Worm (Caenorhabditis elegans) whole organism, mixed stage, embryonic: Measurements from ENCODE around the gene K01D12.20.

Experiments used
- blmp-1 ChIP-seq: fragments of 150-350 bp; optimal IDR thresholded peaks from 2 replicates; lab custom pipeline; 2014; ENCODE audit warnings: missing biosample characterization, missing genetic modification characterization
- ces-1 ChIP-seq: fragments of 150-350 bp; optimal IDR thresholded peaks from 2 replicates; lab custom pipeline; 2014; ENCODE audit warnings: missing biosample characterization, missing genetic modification reagents, missing genetic modification characterization
- lin-13 ChIP-seq: fragments of 150-350 bp; optimal IDR thresholded peaks from 2 replicates; lab custom pipeline; 2014; ENCODE audit warnings: missing biosample characterization, missing genetic modification characterization
- lsy-2 ChIP-seq: fragments of 150-350 bp; optimal IDR thresholded peaks from 2 replicates; lab custom pipeline; 2014; ENCODE audit warnings: missing biosample characterization, missing genetic modification characterization
- mab-5 ChIP-seq: fragments of 150-350 bp; optimal IDR thresholded peaks from 2 replicates; lab custom pipeline; 2014; ENCODE audit warnings: missing biosample characterization, missing genetic modification characterization
- nhr-12 ChIP-seq: fragments of 150-350 bp; optimal IDR thresholded peaks from 2 replicates; lab custom pipeline; 2014; ENCODE audit warnings: missing biosample characterization, missing genetic modification characterization
- nhr-28 ChIP-seq: fragments of 150-350 bp; optimal IDR thresholded peaks from 2 replicates; lab custom pipeline; 2014; ENCODE audit warnings: missing biosample characterization, missing genetic modification characterization
- snpc-4 ChIP-seq: fragments of 150-350 bp; optimal IDR thresholded peaks from 2 replicates; lab custom pipeline; 2014; ENCODE audit warnings: missing biosample characterization, missing genetic modification characterization
- unc-62 ChIP-seq: fragments of 150-350 bp; optimal IDR thresholded peaks from 2 replicates; lab custom pipeline; 2014; ENCODE audit warnings: missing biosample characterization, missing genetic modification reagents, missing genetic modification characterization
- ztf-11 ChIP-seq: fragments of 150-350 bp; optimal IDR thresholded peaks from 2 replicates; lab custom pipeline; 2014; ENCODE audit warnings: missing biosample characterization, missing genetic modification characterization

DNA sequence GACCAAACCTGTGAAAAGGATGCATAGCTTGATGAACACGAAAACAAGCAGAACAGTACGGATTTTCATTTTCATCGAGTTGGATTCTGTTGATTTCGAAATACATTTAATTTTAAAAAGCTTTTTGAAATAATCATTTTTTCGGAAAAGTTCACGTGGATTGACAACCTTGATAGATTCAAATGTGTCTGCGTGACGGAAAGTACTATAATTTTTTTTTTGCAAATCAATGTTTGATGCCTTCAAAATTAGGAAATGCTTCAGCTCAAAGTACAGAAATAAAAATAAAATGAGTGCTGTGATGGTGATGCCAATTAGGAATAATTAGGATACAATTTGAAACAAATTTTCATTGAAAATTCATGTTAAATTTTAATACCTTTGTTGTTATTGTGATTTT, 20.2 kb upstream of the K01D12.20 start, which contains the start of gene C54D10.4:
- TF ChIP-seq mab-5 = no peak
- TF ChIP-seq nhr-28 (tag; lab: Kevin White, UChicago) = no peak
- TF ChIP-seq lsy-2 (tag; lab: Kevin White, UChicago) = no peak
- no peak for TF ChIP-seq blmp-1
- no peak for TF ChIP-seq lin-13
- TF ChIP-seq ztf-11 (tag; lab: Kevin White, UChicago) = no peak
- no peak for TF ChIP-seq snpc-4 (tag; lab: Kevin White, UChicago)
- no peak for TF ChIP-seq unc-62 (GFP tag; lab: Kevin White, UChicago)
- TF ChIP-seq nhr-12 = no peak
- no peak for TF ChIP-seq ces-1 (GFP tag; lab: Kevin White, UChicago)
